Worm (Caenorhabditis elegans) whole organism, mixed stage, embryonic: ENCODE measurements around the gene dnj-17.

Source experiments
- M03D4.4 ChIP-seq: sonication (generic microtip); optimal IDR thresholded peaks from 2 replicates; lab custom pipeline; 2017; ENCODE audit warnings: mild to moderate bottlenecking, missing genetic modification characterization, missing compliant biosample characterization
- bed-3 ChIP-seq: fragments of 200-800 bp; sonication (Bioruptor generic); optimal IDR thresholded peaks from 3 replicates; lab custom pipeline; 2018; ENCODE audit warnings: mild to moderate bottlenecking, missing genetic modification characterization, moderate library complexity, missing compliant biosample characterization
- blmp-1 ChIP-seq: fragments of 150-350 bp; optimal IDR thresholded peaks from 2 replicates; lab custom pipeline; 2014; ENCODE audit warnings: missing biosample characterization, missing genetic modification characterization
- ceh-39 ChIP-seq: fragments of 150-350 bp; optimal IDR thresholded peaks from 2 replicates; lab custom pipeline; 2014; ENCODE audit warnings: missing biosample characterization, missing genetic modification characterization
- ceh-43 ChIP-seq: fragments of 200-800 bp; sonication (Bioruptor generic); optimal IDR thresholded peaks from 2 replicates; lab custom pipeline; 2018; ENCODE audit warnings: mild to moderate bottlenecking, missing genetic modification characterization, moderate library complexity, missing compliant biosample characterization
- ceh-83 ChIP-seq: fragments of 200-800 bp; sonication (Bioruptor generic); optimal IDR thresholded peaks from 2 replicates; lab custom pipeline; 2018; ENCODE audit warnings: mild to moderate bottlenecking, missing genetic modification characterization, missing compliant biosample characterization
- ces-1 ChIP-seq: fragments of 150-350 bp; optimal IDR thresholded peaks from 2 replicates; lab custom pipeline; 2014; ENCODE audit warnings: missing biosample characterization, missing genetic modification reagents, missing genetic modification characterization
- cnd-1 ChIP-seq: fragments of 200-800 bp; sonication (Bioruptor generic); optimal IDR thresholded peaks from 2 replicates; lab custom pipeline; 2018; ENCODE audit warnings: mild to moderate bottlenecking, missing genetic modification characterization, missing compliant biosample characterization
- elt-1 ChIP-seq: sonication (generic microtip); optimal IDR thresholded peaks from 2 replicates; lab custom pipeline; 2017; ENCODE audit warnings: missing genetic modification characterization, mild to moderate bottlenecking, missing compliant biosample characterization, antibody characterized with exemption, moderate library complexity, borderline replicate concordance; ENCODE audit not compliant: insufficient read depth
- elt-3 ChIP-seq: fragments of 150-350 bp; optimal IDR thresholded peaks from 2 replicates; lab custom pipeline; 2014; ENCODE audit warnings: missing biosample characterization, missing genetic modification characterization
- flh-1 ChIP-seq: fragments of 200-800 bp; sonication (Bioruptor generic); optimal IDR thresholded peaks from 2 replicates; lab custom pipeline; 2018; ENCODE audit warnings: mild to moderate bottlenecking, missing genetic modification characterization, moderate library complexity, missing compliant biosample characterization
- ham-2 ChIP-seq: fragments of 200-800 bp; sonication (Bioruptor generic); optimal IDR thresholded peaks from 2 replicates; lab custom pipeline; 2018; ENCODE audit warnings: mild to moderate bottlenecking, missing genetic modification characterization, missing compliant biosample characterization
- hlh-1 ChIP-seq: fragments of 150-350 bp; optimal IDR thresholded peaks from 2 replicates; lab custom pipeline; 2014; ENCODE audit warnings: missing biosample characterization, missing genetic modification reagents, missing genetic modification characterization
- lin-13 ChIP-seq: fragments of 150-350 bp; optimal IDR thresholded peaks from 2 replicates; lab custom pipeline; 2014; ENCODE audit warnings: missing biosample characterization, missing genetic modification characterization
- lin-32 ChIP-seq: fragments of 200-800 bp; sonication (Bioruptor generic); optimal IDR thresholded peaks from 2 replicates; lab custom pipeline; 2018; ENCODE audit warnings: mild to moderate bottlenecking, missing genetic modification characterization, missing compliant biosample characterization
- lsy-2 ChIP-seq: fragments of 150-350 bp; optimal IDR thresholded peaks from 2 replicates; lab custom pipeline; 2014; ENCODE audit warnings: missing biosample characterization, missing genetic modification characterization
- mab-5 ChIP-seq: fragments of 150-350 bp; optimal IDR thresholded peaks from 2 replicates; lab custom pipeline; 2014; ENCODE audit warnings: missing biosample characterization, missing genetic modification characterization
- mep-1 ChIP-seq: fragments of 150-350 bp; optimal IDR thresholded peaks from 2 replicates; lab custom pipeline; 2017; ENCODE audit warnings: missing biosample characterization, missing genetic modification reagents, missing genetic modification characterization, inconsistent platforms
- mls-2 ChIP-seq: sonication (generic microtip); optimal IDR thresholded peaks from 2 replicates; lab custom pipeline; 2016; ENCODE audit warnings: mild to moderate bottlenecking, missing genetic modification characterization, moderate library complexity, missing compliant biosample characterization
- nhr-12 ChIP-seq: fragments of 150-350 bp; optimal IDR thresholded peaks from 2 replicates; lab custom pipeline; 2014; ENCODE audit warnings: missing biosample characterization, missing genetic modification characterization
- nhr-2 ChIP-seq: fragments of 150-350 bp; optimal IDR thresholded peaks from 2 replicates; lab custom pipeline; 2014; ENCODE audit warnings: missing biosample characterization, missing genetic modification characterization
- nhr-237 ChIP-seq: fragments of 150-350 bp; optimal IDR thresholded peaks from 2 replicates; lab custom pipeline; 2014; ENCODE audit warnings: missing biosample characterization, missing genetic modification characterization
- nhr-28 ChIP-seq: fragments of 150-350 bp; optimal IDR thresholded peaks from 2 replicates; lab custom pipeline; 2014; ENCODE audit warnings: missing biosample characterization, missing genetic modification characterization
- nhr-76 ChIP-seq: sonication (generic microtip); optimal IDR thresholded peaks from 2 replicates; lab custom pipeline; 2017; ENCODE audit warnings: missing biosample characterization, missing genetic modification characterization
- pha-4 ChIP-seq: fragments of 150-350 bp; optimal IDR thresholded peaks from 2 replicates; lab custom pipeline; 2018; ENCODE audit warnings: missing biosample characterization, missing genetic modification reagents, missing genetic modification characterization
- sem-2 ChIP-seq: fragments of 200-800 bp; sonication (Bioruptor generic); optimal IDR thresholded peaks from 2 replicates; lab custom pipeline; 2018; ENCODE audit warnings: mild to moderate bottlenecking, missing genetic modification characterization, missing compliant biosample characterization
- snpc-4 ChIP-seq: fragments of 150-350 bp; optimal IDR thresholded peaks from 2 replicates; lab custom pipeline; 2014; ENCODE audit warnings: missing biosample characterization, missing genetic modification characterization
- sptf-1 ChIP-seq: sonication (generic microtip); optimal IDR thresholded peaks from 2 replicates; lab custom pipeline; 2017; ENCODE audit warnings: mild to moderate bottlenecking, missing genetic modification characterization, moderate library complexity, missing compliant biosample characterization
- tbx-8 ChIP-seq: fragments of 200-800 bp; sonication (Bioruptor generic); optimal IDR thresholded peaks from 2 replicates; lab custom pipeline; 2018; ENCODE audit warnings: mild to moderate bottlenecking, missing genetic modification characterization, moderate library complexity, missing compliant biosample characterization
- unc-120 ChIP-seq: sonication (generic microtip); optimal IDR thresholded peaks from 2 replicates; lab custom pipeline; 2017; ENCODE audit warnings: missing genetic modification characterization, missing compliant biosample characterization; ENCODE audit not compliant: poor library complexity, severe bottlenecking
- unc-39 ChIP-seq: fragments of 150-350 bp; optimal IDR thresholded peaks from 2 replicates; lab custom pipeline; 2014; ENCODE audit warnings: missing biosample characterization, missing genetic modification characterization
- unc-62 ChIP-seq: fragments of 150-350 bp; optimal IDR thresholded peaks from 2 replicates; lab custom pipeline; 2014; ENCODE audit warnings: missing biosample characterization, missing genetic modification reagents, missing genetic modification characterization
- zip-8 ChIP-seq: fragments of 150-350 bp; optimal IDR thresholded peaks from 2 replicates; lab custom pipeline; 2014; ENCODE audit warnings: missing biosample characterization, missing genetic modification characterization
- ztf-11 ChIP-seq: fragments of 150-350 bp; optimal IDR thresholded peaks from 2 replicates; lab custom pipeline; 2014; ENCODE audit warnings: missing biosample characterization, missing genetic modification characterization

dnj-17 gene

DNA sequence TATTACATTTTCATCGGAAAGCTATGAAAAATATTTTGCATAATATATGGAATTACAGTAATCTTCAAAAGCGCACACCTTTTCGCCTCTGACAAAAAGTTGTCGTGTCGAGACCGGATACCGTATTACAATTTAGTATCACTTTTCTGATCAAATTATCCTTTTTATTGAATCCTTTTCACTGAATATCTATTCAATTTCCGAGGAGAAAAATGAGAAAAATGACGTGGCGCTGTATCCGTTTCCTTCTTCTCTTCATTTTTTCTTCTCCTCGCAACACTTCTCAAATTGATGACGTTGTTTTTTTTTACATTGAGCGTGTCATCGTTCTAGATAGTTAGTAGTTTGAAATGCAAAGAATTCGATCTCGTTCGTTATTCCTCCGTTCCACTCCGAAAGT is 42.2 kb downstream of the dnj-17 start:
- TF ChIP-seq bed-3 (GFP tag; lab: Kevin White, UChicago) = no peak
- TF ChIP-seq ces-1 (GFP tag; lab: Kevin White, UChicago) = peak; percentile 26
- TF ChIP-seq ztf-11 (tag; lab: Kevin White, UChicago) = no peak

DNA sequence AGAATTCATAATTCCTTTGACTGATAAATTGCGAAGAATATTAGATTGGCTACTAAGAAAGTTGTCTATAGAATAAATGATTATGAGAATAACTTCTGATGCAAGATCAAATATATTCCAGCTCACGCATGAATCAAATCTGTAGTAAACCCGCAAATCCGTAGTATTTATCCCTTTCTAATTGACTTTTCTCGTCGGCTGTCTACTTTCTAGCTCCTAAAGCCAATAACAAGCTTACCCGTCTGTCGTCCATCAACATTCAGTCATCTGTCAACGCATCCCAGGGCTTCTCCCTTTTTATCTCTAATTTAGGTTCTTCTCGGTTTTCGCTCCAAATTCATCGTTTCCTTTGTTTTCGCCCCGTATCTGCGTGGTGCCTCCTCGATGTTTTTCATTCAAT is 44.2 kb downstream of the dnj-17 start:
- TF ChIP-seq elt-3 (tag; lab: Kevin White, UChicago) = no peak
- peak; percentile 25 for TF ChIP-seq unc-62 (GFP tag; lab: Kevin White, UChicago)
- TF ChIP-seq mep-1 (tag; lab: Kevin White, UChicago) = no peak
- TF ChIP-seq ces-1 (GFP tag; lab: Kevin White, UChicago) = peak; percentile 91

DNA sequence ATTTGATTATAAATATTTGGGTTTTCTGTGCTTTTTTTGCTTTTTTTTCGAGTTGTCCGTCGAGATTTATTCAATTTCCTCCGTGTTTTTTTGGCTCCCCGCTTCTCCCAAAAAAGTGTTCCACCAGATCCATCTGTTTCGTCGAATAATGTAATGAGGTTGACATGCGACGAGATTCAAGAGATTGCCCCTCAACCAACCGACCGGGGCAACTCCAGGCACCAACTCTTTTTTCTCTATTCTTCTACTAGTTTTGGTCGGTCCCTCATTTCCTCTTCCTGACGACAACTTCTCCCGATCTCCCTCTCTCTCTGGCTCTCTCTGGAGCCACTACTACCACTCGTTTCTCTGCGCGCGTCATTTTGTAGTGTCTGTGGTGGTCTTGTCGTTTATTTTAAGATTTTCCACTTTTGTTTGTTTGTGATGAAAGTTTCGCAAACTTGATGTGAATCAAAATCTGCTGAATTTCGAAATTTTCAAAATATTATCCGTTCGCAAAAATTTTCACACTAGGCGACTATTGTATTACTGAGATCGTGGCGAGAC is 45.3 kb downstream of the dnj-17 start:
- TF ChIP-seq ces-1 (GFP tag; lab: Kevin White, UChicago) (peak; percentile 3), nhr-76 (tag; lab: Kevin White, UChicago) (no peak)

DNA sequence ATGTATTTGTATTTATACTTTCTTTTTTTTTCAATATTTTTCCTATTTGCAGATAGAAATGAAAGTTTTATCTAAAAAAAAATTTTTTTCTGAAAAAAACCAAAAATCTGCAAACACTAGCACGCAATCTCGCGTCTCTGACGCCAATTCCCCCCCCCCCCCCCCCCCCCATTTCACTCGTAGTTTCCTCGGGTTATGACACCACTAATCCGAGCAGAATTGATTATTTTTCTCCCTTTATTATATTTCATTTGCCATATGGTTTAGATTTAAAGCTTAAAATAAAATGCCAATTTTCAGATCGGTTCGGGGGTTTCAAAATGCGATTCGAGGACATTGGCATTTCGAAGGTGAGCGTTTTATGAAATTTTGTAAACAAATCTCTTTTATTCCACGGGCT is 46.4 kb downstream of the dnj-17 start, which contains the start of gene mtm-6:
mtm-6 (plus strand) TSS at position 301 of the 400 bp plus-strand sequence.
- TF ChIP-seq elt-3 (tag; lab: Kevin White, UChicago) (no peak), snpc-4 (tag; lab: Kevin White, UChicago) (no peak), hlh-1 (tag; lab: Kevin White, UChicago) (no peak), sptf-1 (no peak), nhr-12 (tag; lab: Kevin White, UChicago) (no peak), pha-4 (no peak), unc-62 (GFP tag; lab: Kevin White, UChicago) (no peak), ceh-39 (tag; lab: Kevin White, UChicago) (no peak), ceh-43 (GFP tag; lab: Kevin White, UChicago) (no peak)

DNA sequence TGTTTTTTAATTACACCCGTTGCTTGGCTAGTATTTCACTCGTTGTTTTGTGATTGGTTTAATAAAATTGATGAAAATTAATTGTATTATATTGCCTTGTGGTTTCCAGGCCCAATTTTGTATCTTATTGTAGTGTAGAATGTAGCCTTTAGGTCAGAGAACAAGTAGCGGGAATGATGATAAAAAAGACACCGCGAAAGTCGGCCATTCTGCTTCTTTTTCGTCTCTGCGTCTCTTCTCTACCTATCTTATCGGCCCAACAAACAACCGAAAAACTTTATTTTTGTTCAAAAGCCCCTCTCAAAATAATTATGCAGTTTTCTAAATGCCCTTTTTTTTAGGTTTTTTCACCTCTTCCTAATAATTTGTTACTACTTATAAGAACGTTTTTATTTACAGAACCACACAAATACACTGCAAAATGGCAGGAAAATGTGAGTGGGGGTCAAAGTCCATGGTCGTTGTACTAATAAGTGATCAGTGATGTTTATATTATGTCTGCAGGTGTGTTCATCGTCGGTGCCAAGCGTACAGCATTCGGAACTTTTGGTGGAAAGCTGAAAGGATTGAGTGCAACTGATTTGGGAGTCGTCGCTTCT is 48.5 kb downstream of the dnj-17 start, which contains the start of gene acaa-2:
acaa-2 (plus strand) TSS at position 400 of the 599 bp plus-strand sequence.
- TF ChIP-seq M03D4.4 (tag; lab: Kevin White, UChicago) (no peak), cnd-1 (tag; lab: Kevin White, UChicago) (no peak), zip-8 (tag; lab: Kevin White, UChicago) (no peak), lin-13 (tag; lab: Kevin White, UChicago) (no peak), ztf-11 (tag; lab: Kevin White, UChicago) (no peak), pha-4 (no peak), mep-1 (tag; lab: Kevin White, UChicago) (no peak), mls-2 (tag; lab: Kevin White, UChicago) (no peak), nhr-2 (no peak), bed-3 (GFP tag; lab: Kevin White, UChicago) (no peak), unc-120 (no peak), nhr-28 (tag; lab: Kevin White, UChicago) (peak; percentile 16), sem-2 (GFP tag; lab: Kevin White, UChicago) (no peak), lsy-2 (tag; lab: Kevin White, UChicago) (no peak), tbx-8 (no peak), nhr-237 (tag; lab: Kevin White, UChicago) (peak; percentile 5), elt-1 (tag; lab: Kevin White, UChicago) (no peak)

DNA sequence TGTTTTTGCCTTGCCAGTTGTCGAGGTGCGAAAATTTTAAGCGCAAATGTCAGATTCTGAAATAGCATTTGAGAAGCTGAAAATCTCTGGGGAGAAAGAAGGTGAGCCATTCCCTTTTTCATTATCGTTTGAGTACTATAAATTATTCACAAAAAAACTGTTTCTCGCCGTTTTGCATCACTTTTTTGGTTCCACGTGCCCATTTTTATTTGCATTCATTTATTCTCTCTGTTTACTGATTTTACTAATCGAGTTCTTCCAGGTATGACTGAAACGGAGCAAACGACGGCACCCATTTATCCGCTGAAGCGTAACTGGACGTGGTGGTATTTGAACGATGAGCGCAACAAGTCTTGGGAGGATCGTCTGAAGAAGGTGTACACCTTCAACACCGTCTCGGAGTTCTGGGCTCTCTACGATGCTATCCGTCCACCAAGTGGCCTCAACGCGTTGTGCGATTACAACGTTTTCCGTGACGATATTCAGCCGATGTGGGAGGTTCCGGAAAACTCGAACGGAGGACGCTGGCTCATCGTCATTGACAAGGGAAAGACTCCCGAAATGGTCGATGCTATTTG is 49.5 kb downstream of the dnj-17 start:
- TF ChIP-seq blmp-1 (tag; lab: Kevin White, UChicago) (no peak), unc-39 (no peak), ham-2 (GFP tag; lab: Kevin White, UChicago) (no peak), lin-13 (tag; lab: Kevin White, UChicago) (no peak), pha-4 (no peak), flh-1 (GFP tag; lab: Kevin White, UChicago) (no peak), lin-32 (GFP tag; lab: Kevin White, UChicago) (no peak), ceh-39 (tag; lab: Kevin White, UChicago) (no peak), nhr-237 (tag; lab: Kevin White, UChicago) (no peak), unc-62 (GFP tag; lab: Kevin White, UChicago) (no peak), sem-2 (GFP tag; lab: Kevin White, UChicago) (no peak), tbx-8 (no peak), mab-5 (no peak), M03D4.4 (tag; lab: Kevin White, UChicago) (no peak), nhr-28 (tag; lab: Kevin White, UChicago) (no peak), nhr-2 (no peak), ceh-83 (no peak), sptf-1 (no peak), elt-1 (tag; lab: Kevin White, UChicago) (no peak), zip-8 (tag; lab: Kevin White, UChicago) (no peak)
